Worm (Caenorhabditis elegans) whole organism, L4 larva: Measurements from ENCODE around the gene W09B6.4.

ENCODE experiments used
- Y105C5A.15 ChIP-seq: fragments of 200-800 bp; sonication (Bioruptor generic); IDR thresholded peaks from 2 replicates; pipeline ENCODE4 v1.3.6; 2022; ENCODE audit warnings: missing genetic modification characterization, missing compliant biosample characterization
- hlh-30 ChIP-seq: sonication (generic microtip); optimal IDR thresholded peaks from 2 replicates; lab custom pipeline; 2017; ENCODE audit warnings: antibody characterized with exemption, mild to moderate bottlenecking, missing genetic modification characterization, missing compliant biosample characterization; ENCODE audit not compliant: insufficient read depth
- lsy-2 ChIP-seq, 2 experiments: fragments of 150-350 bp in 1 of 2; sonication (generic microtip) in 1 of 2; optimal IDR thresholded peaks; 2 replicates each; lab custom pipeline; 2014 to 2017; ENCODE audit warnings: missing biosample characterization in 2 of 2, missing genetic modification characterization in 2 of 2
- mdl-1 ChIP-seq, 2 experiments: fragments of 150-350 bp in 1 of 2; sonication (generic microtip) in 1 of 2; optimal IDR thresholded peaks; 2 replicates each; lab custom pipeline; 2014 to 2017; ENCODE audit warnings: missing biosample characterization in 2 of 2, missing genetic modification characterization in 2 of 2
- mep-1 ChIP-seq: fragments of 150-350 bp; sonication (generic microtip); optimal IDR thresholded peaks from 3 replicates; lab custom pipeline; 2014; ENCODE audit warnings: missing biosample characterization, missing genetic modification characterization
- mxl-2 ChIP-seq: fragments of 200-800 bp; sonication (Bioruptor generic); conservative IDR thresholded peaks from 2 replicates; pipeline ENCODE4 v1.3.6; 2022; ENCODE audit warnings: missing genetic modification reagents, missing genetic modification characterization, missing compliant biosample characterization
- nhr-237 ChIP-seq: sonication (generic microtip); optimal IDR thresholded peaks from 2 replicates; lab custom pipeline; 2017; ENCODE audit warnings: missing biosample characterization, missing genetic modification characterization
- skn-1 ChIP-seq: fragments of 150-350 bp; optimal IDR thresholded peaks from 2 replicates; lab custom pipeline; 2014; ENCODE audit warnings: missing biosample characterization, missing genetic modification characterization
- spr-3 ChIP-seq: fragments of 200-800 bp; sonication (Bioruptor generic); optimal IDR thresholded peaks from 2 replicates; lab custom pipeline; 2018; ENCODE audit warnings: mild to moderate bottlenecking, missing genetic modification characterization, missing compliant biosample characterization
- tag-97 ChIP-seq: fragments of 200-800 bp; sonication (Bioruptor generic); IDR thresholded peaks from 2 replicates; pipeline ENCODE4 v1.3.6; 2022; ENCODE audit warnings: missing genetic modification characterization, missing compliant biosample characterization
- zag-1 ChIP-seq: fragments of 150-350 bp; optimal IDR thresholded peaks from 2 replicates; lab custom pipeline; 2014; ENCODE audit warnings: missing biosample characterization, missing genetic modification characterization
- ztf-11 ChIP-seq: fragments of 150-350 bp; optimal IDR thresholded peaks from 2 replicates; lab custom pipeline; 2014; ENCODE audit warnings: missing biosample characterization, missing genetic modification characterization

- TF ChIP-seq lsy-2 (tag; optimal IDR thresholded peaks at IDR 0.05; lab: Kevin White, UChicago) (no peak), mxl-2 (no peak), tag-97 (no peak), skn-1 (tag; lab: Kevin White, UChicago) (no peak), hlh-30 (no peak), mdl-1 (tag; optimal IDR thresholded peaks at IDR 0.05; lab: Kevin White, UChicago) (no peak), zag-1 (tag; lab: Kevin White, UChicago) (no peak), Y105C5A.15 (no peak), nhr-237 (tag; lab: Kevin White, UChicago) (no peak), spr-3 (GFP tag; lab: Kevin White, UChicago) (no peak), ztf-11 (tag; lab: Kevin White, UChicago) (no peak), mep-1 (no peak)
These were observed 19.1 kb upstream of the W09B6.4 start for ce11 chrII:1159718-1160117.
